Fruit fly (Drosophila melanogaster) whole organism, wandering third instar larva: ENCODE data around the gene CG12592.
A peak's percentile ranks its signal among the peaks of the same experiment; 100 is the strongest.

Experiments used
- CG32264 ChIP-seq: fragments of 200-800 bp; sonication (Bioruptor generic); optimal IDR thresholded peaks from 2 replicates; lab custom pipeline; 2016; ENCODE audit warnings: missing biosample characterization, missing genetic modification characterization
- Dfd ChIP-seq: fragments of >200 bp; optimal IDR thresholded peaks from 2 replicates; lab custom pipeline; 2017; ENCODE audit warnings: missing biosample characterization, missing genetic modification characterization
- Hnf4 ChIP-seq: fragments of 200-800 bp; sonication (Bioruptor generic); optimal IDR thresholded peaks from 2 replicates; lab custom pipeline; 2016; ENCODE audit warnings: missing biosample characterization, mild to moderate bottlenecking, missing genetic modification characterization
- Jra ChIP-seq: sonication (Bioruptor generic); optimal IDR thresholded peaks from 2 replicates; lab custom pipeline; 2016; ENCODE audit warnings: missing biosample characterization, missing genetic modification characterization
- Rel ChIP-seq, 2 experiments: fragments of 200-800 bp; sonication (Bioruptor generic) in 1 of 2; optimal IDR thresholded peaks; 2 replicates in 1 of 2; 3 replicates in 1 of 2; lab custom pipeline; 2016 to 2019; ENCODE audit warnings: mild to moderate bottlenecking in 2 of 2, missing biosample characterization in 2 of 2, missing genetic modification characterization in 2 of 2, moderate library complexity in 1 of 2
- Sp1 ChIP-seq: fragments of 200-800 bp; sonication (Bioruptor generic); optimal IDR thresholded peaks from 3 replicates; lab custom pipeline; 2019; ENCODE audit warnings: missing biosample characterization, mild to moderate bottlenecking, missing genetic modification characterization, moderate library complexity
- brk ChIP-seq: fragments of 200-800 bp; sonication (Bioruptor generic); optimal IDR thresholded peaks from 2 replicates; lab custom pipeline; 2016; ENCODE audit warnings: missing biosample characterization, mild to moderate bottlenecking, missing genetic modification characterization
- ey ChIP-seq: fragments of 200-800 bp; sonication (Bioruptor generic); optimal IDR thresholded peaks from 2 replicates; lab custom pipeline; 2016; ENCODE audit warnings: missing biosample characterization, missing genetic modification characterization
- lola ChIP-seq: fragments of >200 bp; optimal IDR thresholded peaks from 2 replicates; lab custom pipeline; 2017; ENCODE audit warnings: missing biosample characterization, missing genetic modification characterization
- pan ChIP-seq: fragments of >200 bp; optimal IDR thresholded peaks from 2 replicates; lab custom pipeline; 2017
- psq ChIP-seq: fragments of 200-800 bp; sonication (Bioruptor generic); optimal IDR thresholded peaks from 3 replicates; lab custom pipeline; 2017; ENCODE audit warnings: missing biosample characterization, mild to moderate bottlenecking, missing genetic modification characterization, moderate library complexity

DNA sequence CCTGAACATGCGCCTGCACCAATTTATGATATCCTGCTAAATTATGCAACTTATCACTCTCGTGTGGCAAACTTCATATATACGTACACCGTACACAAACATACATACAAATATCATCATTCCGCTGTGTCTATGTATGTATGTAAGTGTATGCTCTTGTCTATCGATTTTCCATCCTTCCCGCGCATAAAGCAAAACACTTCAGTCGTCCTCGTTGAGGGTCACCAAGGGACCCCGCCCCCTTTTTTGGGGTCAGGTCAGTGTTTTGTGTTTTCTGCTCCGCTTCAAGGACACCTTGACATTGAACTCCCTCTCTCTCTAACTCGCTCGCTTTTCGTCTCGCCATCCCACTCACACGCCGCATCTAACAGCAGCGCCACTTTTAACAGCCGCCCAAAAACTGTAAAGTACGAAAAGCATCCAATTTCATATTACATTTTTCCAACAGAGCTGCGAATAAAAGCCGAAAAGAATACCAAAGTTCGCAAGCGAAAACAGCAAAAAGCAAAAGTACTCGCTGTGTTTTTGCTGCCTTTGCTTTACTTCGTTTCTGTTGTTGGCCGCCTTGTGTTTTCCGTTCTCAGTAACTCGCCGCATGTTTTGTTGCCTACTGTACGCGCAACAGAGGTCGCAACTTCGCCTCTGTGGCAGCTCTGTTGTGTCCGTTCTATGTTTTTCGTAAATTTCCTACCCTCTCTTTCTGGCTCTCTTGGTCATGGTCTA lies 17.9 kb downstream of the CG12592 start:
- TF ChIP-seq ey (GFP tag; lab: Kevin White, UChicago), result no peak
- no peak for TF ChIP-seq Sp1
- TF ChIP-seq Jra, result no peak
- TF ChIP-seq brk (GFP tag; lab: Kevin White, UChicago), result no peak
- TF ChIP-seq psq, result peak; percentile 57
- no peak for TF ChIP-seq Rel (GFP tag; optimal IDR thresholded peaks at IDR 0.05; lab: Kevin White, UChicago)
- TF ChIP-seq Rel (tag; optimal IDR thresholded peaks at IDR 0.05; lab: Kevin White, UChicago), result no peak
- no peak for TF ChIP-seq pan
- no peak for TF ChIP-seq Dfd (GFP tag; lab: Kevin White, UChicago)
- no peak for TF ChIP-seq CG32264 (GFP tag; lab: Kevin White, UChicago)
- no peak for TF ChIP-seq lola (GFP tag; lab: Kevin White, UChicago)
- no peak for TF ChIP-seq Hnf4
